Worm (Caenorhabditis elegans) whole organism, midembryonic: Measurements from ENCODE around the gene clec-158.

Experiments used
- T22C8.4 ChIP-seq: fragments of 200-800 bp; sonication (Bioruptor generic); IDR thresholded peaks from 2 replicates; pipeline ENCODE4 v1.3.6; 2022; ENCODE audit warnings: missing genetic modification characterization, missing compliant biosample characterization
- cog-1 ChIP-seq: sonication (generic microtip); optimal IDR thresholded peaks from 2 replicates; lab custom pipeline; 2016; ENCODE audit warnings: missing genetic modification characterization, missing compliant biosample characterization
- flt-1 ChIP-seq: fragments of 200-800 bp; sonication (Bioruptor generic); IDR thresholded peaks from 2 replicates; pipeline ENCODE4 v1.3.6; 2022; ENCODE audit warnings: missing genetic modification characterization, missing compliant biosample characterization
- klf-2 ChIP-seq: fragments of 200-800 bp; sonication (Bioruptor generic); conservative IDR thresholded peaks from 2 replicates; pipeline ENCODE4 v1.3.6; 2022; ENCODE audit warnings: missing genetic modification reagents, missing genetic modification characterization, missing compliant biosample characterization
- med-1 ChIP-seq: sonication (generic microtip); optimal IDR thresholded peaks from 2 replicates; lab custom pipeline; 2017; ENCODE audit warnings: missing genetic modification characterization, mild to moderate bottlenecking, missing compliant biosample characterization, antibody characterized with exemption, missing genetic modification reagents; ENCODE audit not compliant: insufficient read depth
- ref-1 ChIP-seq: fragments of 200-800 bp; sonication (Bioruptor generic); conservative IDR thresholded peaks from 2 replicates; pipeline ENCODE4 v1.3.6; 2022; ENCODE audit warnings: missing genetic modification reagents, missing genetic modification characterization, missing compliant biosample characterization
- tab-1 ChIP-seq: fragments of 200-800 bp; sonication (Bioruptor generic); IDR thresholded peaks from 2 replicates; pipeline ENCODE4 v1.3.6; 2022; ENCODE audit warnings: missing genetic modification characterization, missing compliant biosample characterization
- ztf-23 ChIP-seq: fragments of 200-800 bp; sonication (Bioruptor generic); IDR thresholded peaks from 2 replicates; pipeline ENCODE4 v1.3.6; 2022; ENCODE audit warnings: missing genetic modification reagents, missing genetic modification characterization, missing compliant biosample characterization
- ztf-29 ChIP-seq: fragments of 200-800 bp; sonication (Bioruptor generic); IDR thresholded peaks from 2 replicates; pipeline ENCODE4 v1.3.6; 2022; ENCODE audit warnings: missing genetic modification reagents, missing genetic modification characterization, missing compliant biosample characterization

The clec-158 gene

DNA sequence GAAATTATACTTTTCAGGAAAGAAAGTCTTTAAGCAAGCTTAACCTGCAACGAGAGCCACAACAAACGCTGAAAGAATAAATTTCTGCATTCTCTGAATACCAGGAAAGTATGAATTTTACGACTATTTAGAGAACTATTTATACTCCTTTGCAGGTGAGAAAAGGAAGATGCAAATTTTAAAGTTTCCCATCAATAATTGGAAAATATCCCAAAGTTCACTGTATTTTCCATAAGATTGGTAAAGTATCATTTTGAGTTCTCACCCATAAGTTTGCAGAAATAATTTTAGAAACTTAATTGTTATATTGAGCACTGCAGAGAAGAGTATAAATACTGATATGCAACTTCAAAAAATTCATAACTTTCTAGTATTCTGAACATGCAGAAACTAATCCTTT is at the start of gene clec-158:
Gene clec-158 (minus strand): TSS at position 101 of the 400 bp plus-strand sequence.
- TF ChIP-seq klf-2 (GFP tag; lab: Robert Waterston, UW): no peak
- no peak for TF ChIP-seq flt-1
- TF ChIP-seq tab-1 (GFP tag; lab: Robert Waterston, UW): no peak
- no peak for TF ChIP-seq ztf-29 (GFP tag; lab: Robert Waterston, UW)
- no peak for TF ChIP-seq ztf-23 (GFP tag; lab: Robert Waterston, UW)
- TF ChIP-seq cog-1: no peak
- no peak for TF ChIP-seq med-1 (GFP tag; lab: Kevin White, UChicago)
- TF ChIP-seq T22C8.4 (GFP tag; lab: Robert Waterston, UW): no peak
- TF ChIP-seq ref-1 (GFP tag; lab: Robert Waterston, UW): no peak

DNA sequence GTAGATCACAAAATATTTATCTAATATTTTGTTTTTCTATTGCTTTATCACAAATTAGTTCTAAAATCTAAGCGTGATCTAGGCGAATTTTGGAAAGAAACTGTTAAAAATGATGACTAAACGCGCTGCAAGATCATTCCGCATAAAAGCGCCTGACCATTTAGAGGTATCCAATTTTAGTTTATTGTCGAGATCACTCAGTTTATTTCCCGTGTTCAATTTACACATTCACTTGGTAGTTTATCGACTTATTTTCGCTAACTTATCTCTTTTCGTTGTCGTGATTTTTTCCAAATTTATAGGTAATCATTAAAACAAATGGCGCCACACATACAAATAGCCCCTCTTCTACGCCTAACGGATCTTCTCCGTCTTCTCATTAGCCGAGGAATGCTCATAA is 47.0 kb upstream of the clec-158 start, which contains the start of gene T07E3.2:
Gene T07E3.2 (plus strand): TSS at position 301 of the 400 bp plus-strand sequence.
- no peak for TF ChIP-seq ztf-29 (GFP tag; lab: Robert Waterston, UW)
- no peak for TF ChIP-seq tab-1 (GFP tag; lab: Robert Waterston, UW)
- no peak for TF ChIP-seq klf-2 (GFP tag; lab: Robert Waterston, UW)
- no peak for TF ChIP-seq med-1 (GFP tag; lab: Kevin White, UChicago)
- TF ChIP-seq ztf-23 (GFP tag; lab: Robert Waterston, UW): no peak
- TF ChIP-seq T22C8.4 (GFP tag; lab: Robert Waterston, UW): no peak
- TF ChIP-seq flt-1: no peak
- no peak for TF ChIP-seq cog-1
- no peak for TF ChIP-seq ref-1 (GFP tag; lab: Robert Waterston, UW)

DNA sequence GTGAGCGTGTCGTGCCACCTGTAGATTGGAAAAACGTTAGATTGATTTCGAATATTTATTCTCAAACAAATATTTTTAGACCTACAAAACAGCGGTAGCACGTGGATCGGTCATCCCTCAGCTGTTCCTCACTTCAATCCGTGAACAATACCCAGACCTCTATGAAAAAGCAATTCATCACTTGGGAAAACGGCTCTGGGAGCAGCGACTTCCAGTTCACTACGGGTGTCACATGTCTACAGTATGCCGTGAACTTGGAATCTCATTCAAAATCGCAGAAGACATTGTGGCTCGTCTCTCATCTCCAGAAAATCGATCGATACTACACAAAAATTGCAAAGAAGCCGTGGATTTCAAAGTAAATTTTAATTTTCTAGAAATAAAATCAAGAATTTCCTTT is 45.1 kb upstream of the clec-158 start:
- TF ChIP-seq flt-1 (no peak), med-1 (GFP tag; lab: Kevin White, UChicago) (no peak), cog-1 (no peak), ztf-23 (GFP tag; lab: Robert Waterston, UW) (no peak), ztf-29 (GFP tag; lab: Robert Waterston, UW) (no peak)

DNA sequence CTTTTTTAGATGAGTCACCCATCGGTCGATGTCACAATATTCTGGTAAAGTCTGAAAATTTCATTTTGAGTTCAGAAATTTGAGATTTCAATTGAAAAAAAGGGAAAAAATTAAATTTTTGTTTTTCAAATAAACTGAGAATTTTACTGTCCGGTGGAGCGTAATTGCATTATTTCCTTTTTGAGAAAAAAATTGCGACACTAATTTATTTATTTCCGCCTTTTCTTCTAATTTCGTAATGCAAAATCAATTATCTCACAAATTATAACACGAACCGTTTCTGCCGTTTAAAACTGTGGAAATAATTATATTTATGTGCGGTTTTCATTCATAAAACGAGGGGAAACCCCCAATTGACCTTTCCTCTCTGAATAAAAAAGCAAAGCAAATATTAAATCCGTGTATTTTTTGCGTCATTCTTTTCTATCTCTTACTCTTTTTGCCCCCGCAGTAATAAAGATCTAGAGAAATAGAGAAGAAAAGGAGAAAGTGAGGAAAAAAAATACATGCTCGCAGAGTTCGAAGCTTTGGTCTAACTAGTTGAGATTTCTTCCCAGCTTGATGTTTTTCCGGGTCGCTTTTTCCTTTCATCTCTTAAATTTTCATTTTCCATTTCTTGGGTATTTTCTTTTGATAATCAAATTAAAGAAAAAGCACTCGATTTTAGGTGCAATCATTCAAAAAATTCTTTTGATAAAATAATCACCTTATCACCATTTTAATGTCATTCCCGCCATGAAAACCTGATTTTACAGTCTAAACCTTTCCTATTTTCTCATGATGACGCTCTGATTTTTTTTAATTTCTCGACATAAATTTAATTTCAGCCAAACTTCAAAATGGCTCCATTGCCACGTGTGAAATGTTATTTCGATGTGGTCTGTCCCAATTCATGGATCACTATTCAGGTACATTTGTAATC is 43.9 kb upstream of the clec-158 start, which contains the start of the genes brc-2 and T07E3.3:
Gene brc-2 (minus strand): TSS at position 51 of the 922 bp plus-strand sequence.
Gene T07E3.3 (plus strand): TSS at position 822 of the 922 bp plus-strand sequence.
- no peak for TF ChIP-seq ztf-23 (GFP tag; lab: Robert Waterston, UW)
- no peak for TF ChIP-seq klf-2 (GFP tag; lab: Robert Waterston, UW)
- no peak for TF ChIP-seq flt-1
- no peak for TF ChIP-seq med-1 (GFP tag; lab: Kevin White, UChicago)
- TF ChIP-seq T22C8.4 (GFP tag; lab: Robert Waterston, UW): no peak
- no peak for TF ChIP-seq tab-1 (GFP tag; lab: Robert Waterston, UW)
- TF ChIP-seq cog-1: no peak
- no peak for TF ChIP-seq ztf-29 (GFP tag; lab: Robert Waterston, UW)
- no peak for TF ChIP-seq ref-1 (GFP tag; lab: Robert Waterston, UW)

DNA sequence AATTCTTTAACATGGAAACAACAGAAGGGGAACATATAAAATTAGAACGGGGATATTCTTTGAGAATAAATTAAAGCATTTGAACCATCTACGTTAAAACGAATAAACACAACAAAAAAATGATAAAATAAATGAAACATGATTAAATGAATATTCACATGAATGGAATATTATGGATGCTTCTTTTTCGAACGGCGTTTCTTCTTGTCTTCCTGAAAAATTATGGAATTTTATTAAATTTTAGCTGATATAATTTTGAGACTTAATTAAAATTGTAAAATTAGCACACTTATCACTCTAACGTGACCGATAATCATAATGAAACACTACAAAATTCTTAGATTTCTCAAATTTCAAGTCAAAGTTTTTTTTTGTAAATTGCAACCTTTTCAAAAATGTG is 41.2 kb upstream of the clec-158 start:
- no peak for TF ChIP-seq cog-1
- no peak for TF ChIP-seq med-1 (GFP tag; lab: Kevin White, UChicago)
- TF ChIP-seq ztf-29 (GFP tag; lab: Robert Waterston, UW): no peak
- TF ChIP-seq tab-1 (GFP tag; lab: Robert Waterston, UW): no peak
- no peak for TF ChIP-seq ztf-23 (GFP tag; lab: Robert Waterston, UW)
- no peak for TF ChIP-seq flt-1
- TF ChIP-seq T22C8.4 (GFP tag; lab: Robert Waterston, UW): no peak
- no peak for TF ChIP-seq klf-2 (GFP tag; lab: Robert Waterston, UW)
- TF ChIP-seq ref-1 (GFP tag; lab: Robert Waterston, UW): no peak

DNA sequence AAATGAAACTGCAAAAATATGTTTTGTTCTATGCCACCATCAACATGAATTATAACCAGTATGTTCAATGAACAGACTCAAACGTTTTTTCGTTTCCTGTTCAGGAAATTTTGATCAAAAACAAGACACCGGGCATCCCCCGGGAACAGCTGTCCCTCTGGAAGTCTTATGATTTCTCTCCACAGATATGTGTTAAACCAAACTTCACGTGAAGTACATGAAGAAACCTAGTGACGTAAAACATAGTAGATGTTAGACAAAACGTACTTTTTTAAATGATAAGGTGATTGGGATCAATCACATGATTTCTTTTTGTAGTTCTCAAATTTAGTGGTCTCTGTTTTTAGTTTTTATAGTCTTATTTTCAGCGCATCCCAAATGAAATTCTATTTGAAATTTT is 39.1 kb upstream of the clec-158 start:
- TF ChIP-seq ref-1 (GFP tag; lab: Robert Waterston, UW): no peak
- TF ChIP-seq med-1 (GFP tag; lab: Kevin White, UChicago): no peak
- no peak for TF ChIP-seq ztf-23 (GFP tag; lab: Robert Waterston, UW)
- TF ChIP-seq ztf-29 (GFP tag; lab: Robert Waterston, UW): no peak
- TF ChIP-seq cog-1: no peak
- no peak for TF ChIP-seq T22C8.4 (GFP tag; lab: Robert Waterston, UW)
- TF ChIP-seq klf-2 (GFP tag; lab: Robert Waterston, UW): no peak
- TF ChIP-seq flt-1: no peak

DNA sequence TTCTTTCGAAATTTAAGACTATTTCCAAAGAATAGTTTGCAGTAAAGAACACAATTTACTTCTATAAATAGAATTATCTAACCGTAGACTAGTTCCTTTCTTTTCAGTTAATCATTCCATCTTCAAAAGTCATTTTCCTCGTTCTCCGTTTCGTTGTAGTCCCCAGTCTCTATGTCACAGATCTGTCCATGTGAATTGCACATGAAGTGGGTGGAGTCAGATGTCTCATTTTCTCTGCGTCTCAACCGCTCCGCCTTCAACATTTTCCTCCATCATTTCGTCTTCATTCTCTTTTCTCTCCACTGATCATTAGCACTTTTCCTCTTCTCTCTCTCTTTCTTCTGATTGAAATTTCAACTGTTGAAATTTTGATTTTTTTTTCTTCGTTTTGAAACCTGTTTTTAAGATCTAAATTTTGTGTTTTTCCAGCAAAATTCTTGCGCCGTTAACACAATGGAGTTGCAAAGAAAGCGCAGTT is 38.2 kb upstream of the clec-158 start, which contains the start of gene T07E3.4:
Gene T07E3.4 (plus strand): TSS at position 428 of the 478 bp plus-strand sequence.
- TF ChIP-seq ztf-29 (GFP tag; lab: Robert Waterston, UW) (no peak), ztf-23 (GFP tag; lab: Robert Waterston, UW) (no peak), T22C8.4 (GFP tag; lab: Robert Waterston, UW) (no peak), klf-2 (GFP tag; lab: Robert Waterston, UW) (no peak), med-1 (GFP tag; lab: Kevin White, UChicago) (no peak), cog-1 (no peak), ref-1 (GFP tag; lab: Robert Waterston, UW) (no peak), tab-1 (GFP tag; lab: Robert Waterston, UW) (no peak), flt-1 (no peak)

DNA sequence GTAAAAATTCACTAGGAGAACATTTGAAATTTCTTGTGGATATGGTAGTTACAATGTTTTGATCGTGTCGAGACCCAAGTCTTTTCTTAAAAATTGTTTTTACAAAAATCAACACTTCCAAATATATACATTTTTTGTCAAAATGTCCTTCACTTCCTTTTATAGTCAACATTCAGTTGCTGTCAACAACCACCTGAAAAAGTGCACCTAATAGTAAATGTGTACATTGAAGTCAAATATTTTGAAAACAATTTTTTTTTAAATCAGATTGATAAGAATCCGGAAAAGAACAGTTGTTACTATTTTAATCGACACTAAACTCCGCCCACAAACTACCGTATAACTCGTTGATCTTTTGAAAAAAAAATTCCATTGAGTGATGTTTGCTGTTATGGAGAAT is 36.3 kb upstream of the clec-158 start:
- no peak for TF ChIP-seq flt-1
- TF ChIP-seq ztf-23 (GFP tag; lab: Robert Waterston, UW): no peak
- TF ChIP-seq ztf-29 (GFP tag; lab: Robert Waterston, UW): no peak
- TF ChIP-seq klf-2 (GFP tag; lab: Robert Waterston, UW): no peak
- TF ChIP-seq med-1 (GFP tag; lab: Kevin White, UChicago): no peak
- TF ChIP-seq cog-1: no peak
- TF ChIP-seq T22C8.4 (GFP tag; lab: Robert Waterston, UW): no peak
- no peak for TF ChIP-seq ref-1 (GFP tag; lab: Robert Waterston, UW)
- no peak for TF ChIP-seq tab-1 (GFP tag; lab: Robert Waterston, UW)
